Fruit fly (Drosophila melanogaster) whole organism, embryonic: ENCODE results near the gene CG33795.

Experiments used
- Asciz ChIP-seq: fragments of 200-800 bp; sonication (Bioruptor generic); optimal IDR thresholded peaks from 2 replicates; lab custom pipeline; 2017; ENCODE audit warnings: missing biosample characterization, mild to moderate bottlenecking, missing genetic modification characterization, missing genetic modification reagents
- Blimp-1 ChIP-seq: fragments of 200-800 bp; sonication (Bioruptor generic); optimal IDR thresholded peaks from 3 replicates; lab custom pipeline; 2018; ENCODE audit warnings: missing biosample characterization, missing genetic modification characterization, mild to moderate bottlenecking, moderate library complexity, missing genetic modification reagents
- CG10267 ChIP-seq: fragments of 200-800 bp; sonication (Bioruptor generic); optimal IDR thresholded peaks from 2 replicates; lab custom pipeline; 2018; ENCODE audit warnings: missing biosample characterization, mild to moderate bottlenecking, missing genetic modification characterization, moderate library complexity
- CG12219 ChIP-seq: fragments of 200-800 bp; sonication (Bioruptor generic); optimal IDR thresholded peaks from 3 replicates; lab custom pipeline; 2018; ENCODE audit warnings: missing biosample characterization, mild to moderate bottlenecking, missing genetic modification characterization
- CG12236 ChIP-seq: fragments of 200-800 bp; sonication (Bioruptor generic); optimal IDR thresholded peaks from 2 replicates; lab custom pipeline; 2016; ENCODE audit warnings: missing biosample characterization, missing genetic modification characterization
- CG14050 ChIP-seq: fragments of 200-800 bp; sonication (Bioruptor generic); IDR thresholded peaks from 3 replicates; pipeline ENCODE4 v1.3.6; 2022; ENCODE audit warnings: missing biosample characterization, missing genetic modification characterization
- CG15696 ChIP-seq: fragments of 200-800 bp; sonication (Bioruptor generic); optimal IDR thresholded peaks from 2 replicates; lab custom pipeline; 2019; ENCODE audit warnings: missing biosample characterization, mild to moderate bottlenecking, missing genetic modification characterization, moderate library complexity
- CG17328 ChIP-seq: fragments of 200-800 bp; sonication (Bioruptor generic); IDR thresholded peaks from 2 replicates; pipeline ENCODE4 v1.3.6; 2022; ENCODE audit warnings: missing biosample characterization, missing genetic modification characterization
- CG17802 ChIP-seq: fragments of 200-800 bp; sonication (Bioruptor generic); optimal IDR thresholded peaks from 2 replicates; lab custom pipeline; 2018; ENCODE audit warnings: missing biosample characterization, mild to moderate bottlenecking, missing genetic modification characterization, moderate library complexity
- CG18764 ChIP-seq: fragments of 200-800 bp; sonication (Bioruptor generic); optimal IDR thresholded peaks from 3 replicates; lab custom pipeline; 2016; ENCODE audit warnings: missing biosample characterization, missing genetic modification characterization
- CG33213 ChIP-seq: fragments of 200-800 bp; sonication (Bioruptor generic); optimal IDR thresholded peaks from 3 replicates; lab custom pipeline; 2016; ENCODE audit warnings: missing biosample characterization, missing genetic modification characterization
- CG34376 ChIP-seq: fragments of 200-800 bp; sonication (Bioruptor generic); optimal IDR thresholded peaks from 2 replicates; lab custom pipeline; 2018; ENCODE audit warnings: missing biosample characterization, mild to moderate bottlenecking, missing genetic modification characterization
- CG4328 ChIP-seq: fragments of 200-800 bp; sonication (Bioruptor generic); optimal IDR thresholded peaks from 3 replicates; lab custom pipeline; 2017; ENCODE audit warnings: missing biosample characterization, missing genetic modification reagents, missing genetic modification characterization
- CG4617 ChIP-seq: fragments of 200-800 bp; sonication (Bioruptor generic); optimal IDR thresholded peaks from 3 replicates; lab custom pipeline; 2016; ENCODE audit warnings: missing biosample characterization, missing genetic modification characterization, borderline replicate concordance
- CG4854 ChIP-seq: fragments of 200-800 bp; sonication (Bioruptor generic); optimal IDR thresholded peaks from 2 replicates; lab custom pipeline; 2016; ENCODE audit warnings: missing biosample characterization, missing genetic modification characterization, inconsistent platforms
- CG6175 ChIP-seq: fragments of 200-800 bp; sonication (Bioruptor generic); IDR thresholded peaks from 3 replicates; pipeline ENCODE4 v1.3.6; 2022; ENCODE audit warnings: missing biosample characterization, missing genetic modification characterization
- CG7963 ChIP-seq: fragments of 200-800 bp; sonication (Bioruptor generic); IDR thresholded peaks from 3 replicates; pipeline ENCODE4 v1.3.6; 2022; ENCODE audit warnings: missing biosample characterization, missing genetic modification characterization; ENCODE audit not compliant: partially characterized antibody
- CG8281 ChIP-seq: fragments of 200-800 bp; sonication (Bioruptor generic); optimal IDR thresholded peaks from 2 replicates; lab custom pipeline; 2018; ENCODE audit warnings: missing biosample characterization, mild to moderate bottlenecking, missing genetic modification characterization, moderate library complexity
- CG8924 ChIP-seq: fragments of 200-800 bp; optimal IDR thresholded peaks from 3 replicates; lab custom pipeline; 2019; ENCODE audit warnings: missing biosample characterization, mild to moderate bottlenecking, missing genetic modification characterization, moderate library complexity
- CoRest ChIP-seq: fragments of 200-800 bp; sonication (Bioruptor generic); optimal IDR thresholded peaks from 3 replicates; lab custom pipeline; 2018; ENCODE audit warnings: missing biosample characterization, mild to moderate bottlenecking, missing genetic modification characterization, moderate library complexity
- Doc3 ChIP-seq: fragments of 200-800 bp; sonication (Bioruptor generic); IDR thresholded peaks from 3 replicates; pipeline ENCODE4 v1.3.6; 2022; ENCODE audit warnings: missing biosample characterization, missing genetic modification characterization; ENCODE audit not compliant: partially characterized antibody
- ERR ChIP-seq: fragments of 200-800 bp; sonication (Bioruptor generic); optimal IDR thresholded peaks from 2 replicates; lab custom pipeline; 2016; ENCODE audit warnings: missing biosample characterization, missing genetic modification characterization
- HmgZ ChIP-seq: fragments of 200-800 bp; sonication (Bioruptor generic); optimal IDR thresholded peaks from 2 replicates; lab custom pipeline; 2018; ENCODE audit warnings: missing biosample characterization, mild to moderate bottlenecking, missing genetic modification characterization
- Kr ChIP-seq: fragments of 200-800 bp; sonication (Bioruptor generic); optimal IDR thresholded peaks from 2 replicates; lab custom pipeline; 2017; ENCODE audit warnings: missing biosample characterization, mild to moderate bottlenecking, missing genetic modification characterization
- Myb ChIP-seq: fragments of 200-800 bp; sonication (Bioruptor generic); optimal IDR thresholded peaks from 2 replicates; lab custom pipeline; 2016; ENCODE audit warnings: missing biosample characterization, missing genetic modification characterization
- Nf-YB ChIP-seq: fragments of 200-800 bp; sonication (Bioruptor generic); optimal IDR thresholded peaks from 3 replicates; lab custom pipeline; 2019; ENCODE audit warnings: missing biosample characterization, mild to moderate bottlenecking, missing genetic modification characterization, moderate library complexity
- Oaz ChIP-seq: fragments of 200-800 bp; sonication (Bioruptor generic); IDR thresholded peaks from 2 replicates; pipeline ENCODE4 v1.3.6; 2022; ENCODE audit warnings: missing biosample characterization, missing genetic modification characterization
- Optix ChIP-seq: fragments of 200-800 bp; sonication (Bioruptor generic); IDR thresholded peaks from 3 replicates; pipeline ENCODE4 v1.3.6; 2022; ENCODE audit warnings: missing biosample characterization, missing genetic modification characterization
- Trl ChIP-seq, 3 experiments: fragments of >200 bp in 2 of 3; fragments of 200-800 bp in 1 of 3; sonication (Bioruptor generic) in 1 of 3; optimal IDR thresholded peaks; 2 replicates in 1 of 3; 3 replicates in 2 of 3; lab custom pipeline; 2016 to 2017; ENCODE audit warnings: missing biosample characterization in 1 of 3, missing genetic modification characterization in 1 of 3
- ap ChIP-seq: fragments of 200-800 bp; sonication (Bioruptor generic); IDR thresholded peaks from 2 replicates; pipeline ENCODE4 v1.3.6; 2022; ENCODE audit warnings: missing biosample characterization, missing genetic modification characterization
- bbx ChIP-seq: fragments of 200-800 bp; sonication (Bioruptor generic); IDR thresholded peaks from 2 replicates; pipeline ENCODE4 v1.3.6; 2022; ENCODE audit warnings: missing biosample characterization, missing genetic modification characterization; ENCODE audit not compliant: partially characterized antibody
- crp ChIP-seq, 2 experiments: fragments of 200-800 bp; sonication (Bioruptor generic); optimal IDR thresholded peaks; 2 replicates in 1 of 2; 3 replicates in 1 of 2; lab custom pipeline; 2017; ENCODE audit warnings: missing biosample characterization in 2 of 2, missing genetic modification characterization in 2 of 2, mild to moderate bottlenecking in 1 of 2, moderate library complexity in 1 of 2
- fd64A ChIP-seq: fragments of 200-800 bp; sonication (Bioruptor generic); optimal IDR thresholded peaks from 3 replicates; lab custom pipeline; 2018; ENCODE audit warnings: missing biosample characterization, mild to moderate bottlenecking, missing genetic modification characterization
- fru ChIP-seq: fragments of >200 bp; optimal IDR thresholded peaks from 2 replicates; lab custom pipeline; 2017
- ftz-f1 ChIP-seq: fragments of 200-800 bp; sonication (Bioruptor generic); optimal IDR thresholded peaks from 2 replicates; lab custom pipeline; 2016; ENCODE audit warnings: missing biosample characterization, missing genetic modification characterization
- gt ChIP-seq: fragments of 200-800 bp; sonication (Bioruptor generic); IDR thresholded peaks from 2 replicates; pipeline ENCODE4 v1.3.6; 2022; ENCODE audit warnings: missing biosample characterization, missing genetic modification characterization
- jing ChIP-seq: fragments of 200-800 bp; sonication (Bioruptor generic); optimal IDR thresholded peaks from 2 replicates; lab custom pipeline; 2018; ENCODE audit warnings: missing biosample characterization, mild to moderate bottlenecking, missing genetic modification characterization
- otp ChIP-seq: fragments of 200-800 bp; sonication (Bioruptor generic); IDR thresholded peaks from 3 replicates; pipeline ENCODE4, ENCODE4 v1.3.6; 2022; ENCODE audit warnings: missing biosample characterization, missing genetic modification characterization
- p53 ChIP-seq: fragments of 200-800 bp; sonication (Bioruptor generic); optimal IDR thresholded peaks from 2 replicates; lab custom pipeline; 2016; ENCODE audit warnings: missing biosample characterization, missing genetic modification characterization
- repo ChIP-seq: fragments of 200-800 bp; sonication (Bioruptor generic); optimal IDR thresholded peaks from 2 replicates; lab custom pipeline; 2016; ENCODE audit warnings: missing biosample characterization, missing genetic modification characterization
- salm ChIP-seq: fragments of 200-800 bp; sonication (Bioruptor generic); optimal IDR thresholded peaks from 2 replicates; lab custom pipeline; 2018; ENCODE audit warnings: missing biosample characterization, mild to moderate bottlenecking, missing genetic modification characterization
- sens-2 ChIP-seq: fragments of 200-800 bp; sonication (Bioruptor generic); IDR thresholded peaks from 2 replicates; pipeline ENCODE4 v1.3.6; 2022; ENCODE audit warnings: missing biosample characterization, missing genetic modification characterization
- sr ChIP-seq: fragments of 200-800 bp; sonication (Bioruptor generic); IDR thresholded peaks from 3 replicates; pipeline ENCODE4 v1.3.6; 2022; ENCODE audit warnings: missing biosample characterization, missing genetic modification characterization
- ssp ChIP-seq: fragments of 200-800 bp; sonication (Bioruptor generic); IDR thresholded peaks from 2 replicates; pipeline ENCODE4 v1.3.6; 2022; ENCODE audit warnings: missing biosample characterization, missing genetic modification characterization
- unc-4 ChIP-seq: fragments of 200-800 bp; sonication (Bioruptor generic); IDR thresholded peaks from 2 replicates; pipeline ENCODE4 v1.3.6; 2022; ENCODE audit warnings: missing biosample characterization, missing genetic modification characterization; ENCODE audit not compliant: partially characterized antibody
- unpg ChIP-seq: fragments of 200-800 bp; sonication (Bioruptor generic); optimal IDR thresholded peaks from 3 replicates; lab custom pipeline; 2018; ENCODE audit warnings: missing biosample characterization, mild to moderate bottlenecking, missing genetic modification characterization, moderate library complexity
- vvl ChIP-seq: fragments of 200-800 bp; sonication (Bioruptor generic); IDR thresholded peaks from 2 replicates; pipeline ENCODE4 v1.3.6; 2022; ENCODE audit warnings: missing biosample characterization, missing genetic modification characterization
- wdn ChIP-seq: fragments of 200-800 bp; sonication (Bioruptor generic); IDR thresholded peaks from 2 replicates; pipeline ENCODE4 v1.3.6; 2022; ENCODE audit warnings: missing biosample characterization, missing genetic modification characterization
- zen ChIP-seq: fragments of 200-800 bp; sonication (Bioruptor generic); optimal IDR thresholded peaks from 3 replicates; lab custom pipeline; 2018; ENCODE audit warnings: missing biosample characterization, mild to moderate bottlenecking, missing genetic modification characterization, moderate library complexity
- zf30C ChIP-seq: fragments of 200-800 bp; sonication (Bioruptor generic); optimal IDR thresholded peaks from 3 replicates; lab custom pipeline; 2018; ENCODE audit warnings: missing biosample characterization, mild to moderate bottlenecking, missing genetic modification characterization

CG33795 gene

DNA sequence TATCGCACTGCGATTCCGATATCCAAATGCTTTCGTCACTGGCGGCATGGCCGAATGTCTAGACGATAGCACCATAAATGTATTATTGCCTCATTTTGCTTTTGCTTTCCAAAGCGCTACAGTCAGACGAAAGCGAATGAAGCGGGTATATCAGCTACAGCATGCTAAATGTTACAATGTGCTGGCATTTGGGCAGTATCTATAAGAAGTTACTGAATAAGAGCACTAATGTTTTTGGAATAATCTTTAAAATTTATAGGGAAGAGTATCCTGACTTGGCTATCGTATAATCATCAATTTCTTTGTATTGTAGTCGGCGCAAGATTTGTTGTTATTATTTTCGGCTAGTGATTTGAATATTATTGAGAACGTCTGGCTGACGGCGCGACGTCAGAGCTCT lies 32.1 kb upstream of the CG33795 start (continued):
- peak in 1 of 2 experiments; percentile 8 for TF ChIP-seq crp (GFP tag; optimal IDR thresholded peaks at IDR 0.05; lab: Kevin White, UChicago)
- TF ChIP-seq repo (GFP tag; lab: Kevin White, UChicago) = peak; percentile 65
- no peak; the same call in 2 of the 3 replicates for TF ChIP-seq sr (GFP tag; lab: Robert Waterston, UW)
- peak; percentile 66 for TF ChIP-seq CG33213 (GFP tag; lab: Kevin White, UChicago)
- peak; percentile 5 for TF ChIP-seq CG34376 (GFP tag; lab: Kevin White, UChicago)
- TF ChIP-seq CG17328 (GFP tag; lab: Robert Waterston, UW) = peak; percentile 79
- peak; percentile 69 for TF ChIP-seq Asciz (GFP tag; lab: Kevin White, UChicago)
- TF ChIP-seq Blimp-1 = peak; percentile 71
- peak; percentile 81 for TF ChIP-seq wdn (GFP tag; lab: Robert Waterston, UW)
- TF ChIP-seq Myb = peak; percentile 72
- TF ChIP-seq Doc3 = no peak
- peak; percentile 81 for TF ChIP-seq unpg (GFP tag; lab: Kevin White, UChicago)
- peak; percentile 64; the same call in 1 of the 2 replicates for TF ChIP-seq ap
- no peak for TF ChIP-seq zf30C (GFP tag; lab: Kevin White, UChicago)
- no peak for TF ChIP-seq CG4617 (GFP tag; lab: Kevin White, UChicago)
- peak; percentile 58 for TF ChIP-seq CG4854
- no peak for TF ChIP-seq Kr (GFP tag; lab: Kevin White, UChicago)
- peak; percentile 47; the same call in 1 of the 2 replicates for TF ChIP-seq ssp (GFP tag; lab: Robert Waterston, UW)
- no peak for TF ChIP-seq zen (tag; lab: Kevin White, UChicago)
- TF ChIP-seq fru (lab: Kevin White, UChicago) = no peak
- no peak for TF ChIP-seq CG7963
- no peak; the same call in 2 of the 3 replicates for TF ChIP-seq Optix (GFP tag; lab: Robert Waterston, UW)
- TF ChIP-seq CG15696 (tag; lab: Kevin White, UChicago) = peak; percentile 18
- TF ChIP-seq bbx = no peak
- TF ChIP-seq salm (tag; lab: Kevin White, UChicago) = peak; percentile 46
- no peak for TF ChIP-seq unc-4 (GFP tag; lab: Robert Waterston, UW)
- peak; percentile 77; the same call in 2 of the 3 replicates for TF ChIP-seq CG6175 (GFP tag; lab: Robert Waterston, UW)
- TF ChIP-seq HmgZ (tag; lab: Kevin White, UChicago) = peak; percentile 71
- peak; percentile 33 for TF ChIP-seq CG17802 (tag; lab: Kevin White, UChicago)
- peak; percentile 7 for TF ChIP-seq CG4328 (GFP tag; lab: Kevin White, UChicago)
- peak; percentile 92; the same call in 1 of the 2 replicates for TF ChIP-seq vvl
- TF ChIP-seq ftz-f1 (GFP tag; lab: Kevin White, UChicago) = no peak
- no peak for TF ChIP-seq CG12236 (GFP tag; lab: Kevin White, UChicago)
- peak; percentile 59 for TF ChIP-seq CG8281 (tag; lab: Kevin White, UChicago)
- TF ChIP-seq ERR (GFP tag; lab: Kevin White, UChicago) = peak; percentile 41
- TF ChIP-seq CG10267 (tag; lab: Kevin White, UChicago) = peak; percentile 43
- no peak for TF ChIP-seq fd64A
- TF ChIP-seq sens-2 (GFP tag; lab: Robert Waterston, UW) = peak; percentile 58; the same call in 1 of the 2 replicates
- TF ChIP-seq gt = 0 out of 2 replicates have a peak, but pooled peaks have one; percentile 30
- peak; percentile 24 for TF ChIP-seq Nf-YB (GFP tag; lab: Kevin White, UChicago)
- no peak for TF ChIP-seq p53 (GFP tag; lab: Kevin White, UChicago)
- TF ChIP-seq jing (GFP tag; lab: Kevin White, UChicago) = peak; percentile 28
- peak; percentile 70 for TF ChIP-seq CG8924 (tag; lab: Kevin White, UChicago)
- TF ChIP-seq CG12219 = peak; percentile 79
- TF ChIP-seq CG18764 (GFP tag; lab: Kevin White, UChicago) = peak; percentile 18
- peak; percentile 78 for TF ChIP-seq CoRest (tag; lab: Kevin White, UChicago)
- TF ChIP-seq Oaz (GFP tag; lab: Robert Waterston, UW) = peak; percentile 77
- peak; percentile 61; the same call in 1 of the 3 replicates for TF ChIP-seq otp (GFP tag; lab: Robert Waterston, UW)
- no peak for TF ChIP-seq Trl (optimal IDR thresholded peaks at IDR 0.05; lab: Kevin White, UChicago)
- peak; percentile 88 for TF ChIP-seq Trl (GFP tag; optimal IDR thresholded peaks at IDR 0.05; lab: Kevin White, UChicago)
- peak; percentile 80 for TF ChIP-seq CG14050 (GFP tag; lab: Robert Waterston, UW)
